Fruit fly (Drosophila melanogaster): ENCODE measurements around the gene CG10428.

The CG10428 gene

DNA sequence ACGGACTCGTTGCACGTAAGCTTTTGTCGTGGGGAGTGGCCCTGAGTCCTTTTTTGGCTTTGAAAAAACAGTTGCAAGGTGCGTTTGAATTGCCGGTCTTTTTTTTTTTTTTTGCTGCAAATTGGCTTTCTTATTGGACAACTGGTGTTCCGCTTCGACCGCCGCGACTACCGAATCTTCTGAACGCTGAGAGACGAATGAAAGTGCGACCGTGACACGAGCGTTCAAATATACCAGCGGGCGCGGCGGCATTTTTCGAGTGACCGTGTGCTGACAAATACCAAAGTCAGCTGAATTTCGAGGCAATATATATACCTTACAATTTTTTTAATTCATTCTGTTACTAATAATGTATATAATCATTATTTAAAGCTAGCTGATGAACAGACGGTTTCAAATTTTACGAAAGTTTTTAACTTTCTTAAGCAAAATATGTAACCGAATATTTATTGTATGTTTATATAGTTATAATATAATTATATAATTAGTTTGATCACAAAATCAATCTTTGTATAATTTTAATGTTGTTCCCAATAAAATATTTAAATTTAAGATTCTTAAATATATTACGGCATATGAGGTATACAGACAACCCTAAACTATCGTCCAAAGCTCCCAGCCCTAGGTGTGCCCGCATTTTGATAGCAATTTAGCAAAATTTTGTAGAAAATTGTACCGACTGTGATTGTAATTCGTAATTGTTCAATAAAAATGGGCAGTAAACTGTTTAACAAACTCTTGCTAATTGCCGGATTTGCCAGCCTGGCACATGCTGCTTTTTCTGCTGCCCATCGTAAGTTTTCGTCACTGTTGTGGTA, 38.6 kb downstream of the CG10428 start, which contains the start of the genes Swip-1 and EMC5 (continued):
- TF ChIP-seq CG31224 (GFP tag; IDR thresholded peaks at IDR 0.05) (0 out of 2 replicates have a peak, but pooled peaks have one; percentile 11), CG10267 (tag; optimal IDR thresholded peaks at IDR 0.05) (peak; percentile 75), nau (GFP tag; optimal IDR thresholded peaks at IDR 0.05) (no peak), Ssrp (tag; optimal IDR thresholded peaks at IDR 0.05) (peak; percentile 68), Gug (GFP tag; IDR thresholded peaks at IDR 0.05) (peak; percentile 45; the same call in 1 of the 4 replicates), HLH3B (GFP tag; IDR thresholded peaks at IDR 0.05) (peak; percentile 52; the same call in 1 of the 2 replicates), CG7556 (GFP tag; optimal IDR thresholded peaks at IDR 0.05) (peak; percentile 62), Jarid2 (GFP tag; optimal IDR thresholded peaks at IDR 0.05) (peak; percentile 87), prd (optimal IDR thresholded peaks at IDR 0.05) (no peak), prd (GFP tag; IDR thresholded peaks at IDR 0.05) (peak; percentile 62; the same call in 1 of the 3 replicates), CG30431 (GFP tag; optimal IDR thresholded peaks at IDR 0.05) (no peak), dpn (GFP tag; optimal IDR thresholded peaks at IDR 0.05) (peak in 1 of 2 experiments; percentile 53), pan (optimal IDR thresholded peaks at IDR 0.05) (no peak), pan (GFP tag; optimal IDR thresholded peaks at IDR 0.05 in 1 of 2, IDR thresholded peaks at IDR 0.05 in 1 of 2) (no peak), CG4707 (GFP tag; optimal IDR thresholded peaks at IDR 0.05) (no peak), ab (GFP tag; optimal IDR thresholded peaks at IDR 0.05) (no peak), her (GFP tag; optimal IDR thresholded peaks at IDR 0.05) (no peak), BEAF-32 (GFP tag; optimal IDR thresholded peaks at IDR 0.05) (peak; percentile 74), bab2 (GFP tag; optimal IDR thresholded peaks at IDR 0.05) (no peak), NC2α (GFP tag; optimal IDR thresholded peaks at IDR 0.05) (peak; percentile 13), NC2β (GFP tag; optimal IDR thresholded peaks at IDR 0.05) (no peak), luna (GFP tag; optimal IDR thresholded peaks at IDR 0.05) (no peak), CG14050 (GFP tag; IDR thresholded peaks at IDR 0.05) (no peak), fd64A (GFP tag; optimal IDR thresholded peaks at IDR 0.05) (no peak), CG1602 (GFP tag; optimal IDR thresholded peaks at IDR 0.05) (peak; percentile 30), CG1603 (tag; optimal IDR thresholded peaks at IDR 0.05) (no peak), CG14965 (GFP tag; optimal IDR thresholded peaks at IDR 0.05; ENCODE audit: borderline replicate concordance) (no peak), CG9817 (tag; optimal IDR thresholded peaks at IDR 0.05) (peak; percentile 60), Eip74EF (GFP tag; optimal IDR thresholded peaks at IDR 0.05) (peak in 1 of 2 experiments; percentile 20), corto (GFP tag; optimal IDR thresholded peaks at IDR 0.05) (no peak), Hmx (GFP tag; optimal IDR thresholded peaks at IDR 0.05) (no peak), tx (GFP tag; optimal IDR thresholded peaks at IDR 0.05) (no peak), CG3995 (GFP tag; optimal IDR thresholded peaks at IDR 0.05) (peak; percentile 6), CG10274 (GFP tag; optimal IDR thresholded peaks at IDR 0.05) (no peak), Hr39 (optimal IDR thresholded peaks at IDR 0.05) (no peak), CG17912 (GFP tag; optimal IDR thresholded peaks at IDR 0.05) (no peak), seq (GFP tag; IDR thresholded peaks at IDR 0.05) (no peak), CG18262 (tag; optimal IDR thresholded peaks at IDR 0.05) (peak; percentile 78), cwo (GFP tag; optimal IDR thresholded peaks at IDR 0.05) (no peak), Lhr (GFP tag; optimal IDR thresholded peaks at IDR 0.05) (peak; percentile 1), CG4617 (GFP tag; optimal IDR thresholded peaks at IDR 0.05; ENCODE audit: borderline replicate concordance) (peak; percentile 52), CG32767 (GFP tag; IDR thresholded peaks at IDR 0.05) (0 out of 2 replicates have a peak, but pooled peaks have one; percentile 13), CG6175 (GFP tag; IDR thresholded peaks at IDR 0.05) (0 out of 3 replicates have a peak, but pooled peaks have one; percentile 21), B-H2 (GFP tag; optimal IDR thresholded peaks at IDR 0.05) (peak; percentile 66), ato (GFP tag; IDR thresholded peaks at IDR 0.05; ENCODE audit: partially characterized antibody) (peak; percentile 55; the same call in 1 of the 2 replicates), Awh (GFP tag; IDR thresholded peaks at IDR 0.05) (peak; percentile 51; the same call in 1 of the 2 replicates), fd102C (GFP tag; optimal IDR thresholded peaks at IDR 0.05) (no peak), CG12104 (GFP tag; optimal IDR thresholded peaks at IDR 0.05) (peak; percentile 71), klu (GFP tag; IDR thresholded peaks at IDR 0.05) (peak; percentile 49; the same call in 1 of the 2 replicates)
